Worm (Caenorhabditis elegans): ENCODE data around the gene sfrp-1.

- TF ChIP-seq rnt-1 (tag; optimal IDR thresholded peaks at IDR 0.05) (no peak), ceh-24 (tag; optimal IDR thresholded peaks at IDR 0.05) (no peak), nhr-11 (tag; optimal IDR thresholded peaks at IDR 0.05) (no peak), dmd-4 (tag; optimal IDR thresholded peaks at IDR 0.05; ENCODE audit: borderline replicate concordance) (no peak), odd-2 (tag; optimal IDR thresholded peaks at IDR 0.05) (no peak), ceh-9 (tag; optimal IDR thresholded peaks at IDR 0.05) (no peak), tbx-7 (tag; optimal IDR thresholded peaks at IDR 0.05) (no peak), tbx-2 (tag; optimal IDR thresholded peaks at IDR 0.05) (no peak), fkh-10 (GFP tag; optimal IDR thresholded peaks at IDR 0.05) (peak; percentile 36), che-1 (tag; optimal IDR thresholded peaks at IDR 0.05) (no peak), ceh-18 (tag; optimal IDR thresholded peaks at IDR 0.05) (no peak), hlh-30 (tag; optimal IDR thresholded peaks at IDR 0.05; ENCODE audit: insufficient read depth) (no peak), ama-1 (optimal IDR thresholded peaks at IDR 0.05) (no peak), sox-2 (GFP tag; IDR thresholded peaks at IDR 0.05) (no peak)
Observed at ce11 chrIV:6366032-6366431, 36.2 kb downstream of the sfrp-1 start.

All from whole organism, late embryonic.